Fruit fly (Drosophila melanogaster) whole organism, embryonic: ENCODE data around the gene CG8944.

Experiments used
- BtbVII ChIP-seq: fragments of 200-800 bp; sonication (Bioruptor generic); optimal IDR thresholded peaks from 3 replicates; lab custom pipeline; 2017; ENCODE audit warnings: missing biosample characterization, mild to moderate bottlenecking, missing genetic modification characterization
- CG11560 ChIP-seq: fragments of 200-800 bp; sonication (Bioruptor generic); IDR thresholded peaks from 3 replicates; pipeline ENCODE4 v1.3.6; 2022; ENCODE audit warnings: missing biosample characterization, missing genetic modification characterization
- CG12104 ChIP-seq: fragments of 200-800 bp; sonication (Bioruptor generic); optimal IDR thresholded peaks from 3 replicates; lab custom pipeline; 2016; ENCODE audit warnings: missing biosample characterization, missing genetic modification characterization
- CG13624 ChIP-seq: fragments of 200-800 bp; sonication (Bioruptor generic); optimal IDR thresholded peaks from 2 replicates; lab custom pipeline; 2016; ENCODE audit warnings: missing biosample characterization, missing genetic modification characterization
- CG15514 ChIP-seq: fragments of 200-800 bp; sonication (Bioruptor generic); optimal IDR thresholded peaks from 3 replicates; lab custom pipeline; 2017; ENCODE audit warnings: missing biosample characterization, missing genetic modification characterization, mild to moderate bottlenecking, moderate library complexity, missing genetic modification reagents
- CG1603 ChIP-seq: fragments of 200-800 bp; sonication (Bioruptor generic); optimal IDR thresholded peaks from 2 replicates; lab custom pipeline; 2019; ENCODE audit warnings: missing biosample characterization, mild to moderate bottlenecking, missing genetic modification characterization, moderate library complexity
- CG17912 ChIP-seq: fragments of 200-800 bp; sonication (Bioruptor generic); optimal IDR thresholded peaks from 2 replicates; lab custom pipeline; 2018; ENCODE audit warnings: missing biosample characterization, mild to moderate bottlenecking, missing genetic modification characterization
- CG2116 ChIP-seq: fragments of 200-800 bp; sonication (Bioruptor generic); optimal IDR thresholded peaks from 3 replicates; lab custom pipeline; 2018; ENCODE audit warnings: missing biosample characterization, mild to moderate bottlenecking, missing genetic modification characterization
- CG34422 ChIP-seq: fragments of 200-800 bp; sonication (Bioruptor generic); IDR thresholded peaks from 3 replicates; pipeline ENCODE4 v1.3.6; 2022; ENCODE audit warnings: missing biosample characterization, missing genetic modification characterization
- CG4617 ChIP-seq: fragments of 200-800 bp; sonication (Bioruptor generic); optimal IDR thresholded peaks from 3 replicates; lab custom pipeline; 2016; ENCODE audit warnings: missing biosample characterization, missing genetic modification characterization, borderline replicate concordance
- CG4730 ChIP-seq: fragments of 200-800 bp; sonication (Bioruptor generic); IDR thresholded peaks from 2 replicates; pipeline ENCODE4 v1.3.6; 2022; ENCODE audit warnings: missing biosample characterization, missing genetic modification characterization
- CG8359 ChIP-seq: fragments of 200-800 bp; sonication (Bioruptor generic); optimal IDR thresholded peaks from 2 replicates; lab custom pipeline; 2017; ENCODE audit warnings: missing biosample characterization, mild to moderate bottlenecking, missing genetic modification characterization, borderline replicate concordance
- CG9797 ChIP-seq: fragments of 200-800 bp; sonication (Bioruptor generic); optimal IDR thresholded peaks from 3 replicates; lab custom pipeline; 2018; ENCODE audit warnings: missing biosample characterization, mild to moderate bottlenecking, missing genetic modification characterization
- CG9932 ChIP-seq: fragments of 200-800 bp; sonication (Bioruptor generic); IDR thresholded peaks from 2 replicates; pipeline ENCODE4 v1.3.6; 2022; ENCODE audit warnings: missing biosample characterization, missing genetic modification characterization
- Dref ChIP-seq: fragments of 200-800 bp; sonication (Bioruptor generic); IDR thresholded peaks from 2 replicates; pipeline ENCODE4 v1.3.6; 2022; ENCODE audit warnings: missing biosample characterization, missing genetic modification characterization
- Elba2 ChIP-seq: fragments of 200-800 bp; sonication (Bioruptor generic); optimal IDR thresholded peaks from 3 replicates; lab custom pipeline; 2016; ENCODE audit warnings: missing biosample characterization, missing genetic modification characterization
- H15 ChIP-seq: fragments of 200-800 bp; sonication (Bioruptor generic); IDR thresholded peaks from 3 replicates; pipeline ENCODE4 v1.3.6; 2022; ENCODE audit warnings: missing biosample characterization, missing genetic modification characterization
- HLHmδ ChIP-seq: fragments of 200-800 bp; sonication (Bioruptor generic); optimal IDR thresholded peaks from 2 replicates; lab custom pipeline; 2018; ENCODE audit warnings: missing biosample characterization, mild to moderate bottlenecking, missing genetic modification characterization, moderate library complexity
- HmgZ ChIP-seq: fragments of 200-800 bp; sonication (Bioruptor generic); optimal IDR thresholded peaks from 2 replicates; lab custom pipeline; 2018; ENCODE audit warnings: missing biosample characterization, mild to moderate bottlenecking, missing genetic modification characterization
- MESR4 ChIP-seq: fragments of 200-800 bp; sonication (Bioruptor generic); optimal IDR thresholded peaks from 2 replicates; lab custom pipeline; 2018; ENCODE audit warnings: missing biosample characterization, mild to moderate bottlenecking, missing genetic modification characterization, moderate library complexity
- Oli ChIP-seq: fragments of 200-800 bp; sonication (Bioruptor generic); optimal IDR thresholded peaks from 2 replicates; lab custom pipeline; 2018; ENCODE audit warnings: missing biosample characterization, mild to moderate bottlenecking, missing genetic modification characterization, moderate library complexity
- Opbp ChIP-seq: fragments of 200-800 bp; sonication (Bioruptor generic); IDR thresholded peaks from 3 replicates; pipeline ENCODE4 v1.3.6; 2022; ENCODE audit warnings: missing biosample characterization, missing genetic modification characterization; ENCODE audit not compliant: partially characterized antibody
- Sin3A ChIP-seq: fragments of >200 bp; optimal IDR thresholded peaks from 2 replicates; lab custom pipeline; 2018
- Sry-δ ChIP-seq: fragments of 200-800 bp; sonication (Bioruptor generic); optimal IDR thresholded peaks from 2 replicates; lab custom pipeline; 2016; ENCODE audit warnings: missing biosample characterization, missing genetic modification characterization
- Vsx1 ChIP-seq: fragments of 200-800 bp; sonication (Bioruptor generic); optimal IDR thresholded peaks from 2 replicates; lab custom pipeline; 2017; ENCODE audit warnings: missing biosample characterization, mild to moderate bottlenecking, missing genetic modification characterization, missing genetic modification reagents
- Xbp1 ChIP-seq: fragments of 200-800 bp; sonication (Bioruptor generic); optimal IDR thresholded peaks from 3 replicates; lab custom pipeline; 2016; ENCODE audit warnings: missing biosample characterization, mild to moderate bottlenecking, missing genetic modification characterization
- YL-1 ChIP-seq: fragments of 200-800 bp; sonication (Bioruptor generic); optimal IDR thresholded peaks from 3 replicates; lab custom pipeline; 2017; ENCODE audit warnings: missing biosample characterization, mild to moderate bottlenecking, missing genetic modification characterization
- bigmax ChIP-seq: fragments of 200-800 bp; sonication (Bioruptor generic); optimal IDR thresholded peaks from 2 replicates; lab custom pipeline; 2018; ENCODE audit warnings: missing biosample characterization, mild to moderate bottlenecking, missing genetic modification characterization
- crc ChIP-seq: fragments of 200-800 bp; sonication (Bioruptor generic); optimal IDR thresholded peaks from 2 replicates; lab custom pipeline; 2016; ENCODE audit warnings: missing biosample characterization, missing genetic modification characterization
- crp ChIP-seq, 2 experiments: fragments of 200-800 bp; sonication (Bioruptor generic); optimal IDR thresholded peaks; 2 replicates in 1 of 2; 3 replicates in 1 of 2; lab custom pipeline; 2017; ENCODE audit warnings: missing biosample characterization in 2 of 2, missing genetic modification characterization in 2 of 2, mild to moderate bottlenecking in 1 of 2, moderate library complexity in 1 of 2
- dm ChIP-seq: fragments of 200-800 bp; sonication (Bioruptor generic); optimal IDR thresholded peaks from 3 replicates; lab custom pipeline; 2016; ENCODE audit warnings: missing biosample characterization, missing genetic modification characterization
- eve ChIP-seq, 2 experiments: fragments of >200 bp; optimal IDR thresholded peaks; 2 replicates each; lab custom pipeline; 2017; ENCODE audit warnings: missing biosample characterization in 2 of 2, missing genetic modification characterization in 2 of 2
- inv ChIP-seq: fragments of 200-800 bp; sonication (Bioruptor generic); IDR thresholded peaks from 2 replicates; pipeline ENCODE4 v1.3.6; 2022; ENCODE audit warnings: missing biosample characterization, missing genetic modification characterization; ENCODE audit not compliant: partially characterized antibody
- jigr1 ChIP-seq: fragments of 200-800 bp; sonication (Bioruptor generic); IDR thresholded peaks from 3 replicates; pipeline ENCODE4 v1.3.6; 2022; ENCODE audit warnings: missing biosample characterization, missing genetic modification characterization
- kay ChIP-seq: fragments of 200-800 bp; sonication (Bioruptor generic); optimal IDR thresholded peaks from 2 replicates; lab custom pipeline; 2016; ENCODE audit warnings: missing biosample characterization, missing genetic modification characterization
- knrl ChIP-seq: fragments of 200-800 bp; sonication (Bioruptor generic); IDR thresholded peaks from 3 replicates; pipeline ENCODE4 v1.3.6; 2022; ENCODE audit warnings: missing biosample characterization, missing genetic modification characterization; ENCODE audit not compliant: partially characterized antibody
- lab ChIP-seq: fragments of 200-800 bp; sonication (Bioruptor generic); optimal IDR thresholded peaks from 3 replicates; lab custom pipeline; 2017; ENCODE audit warnings: missing biosample characterization, missing genetic modification characterization, mild to moderate bottlenecking, moderate library complexity, missing genetic modification reagents
- mld ChIP-seq: fragments of 200-800 bp; sonication (Bioruptor generic); IDR thresholded peaks from 3 replicates; pipeline ENCODE4 v1.3.6; 2022; ENCODE audit warnings: missing biosample characterization, missing genetic modification characterization; ENCODE audit not compliant: partially characterized antibody
- row ChIP-seq: fragments of 200-800 bp; sonication (Bioruptor generic); IDR thresholded peaks from 3 replicates; pipeline ENCODE4 v1.3.6; 2022; ENCODE audit warnings: missing biosample characterization, missing genetic modification characterization
- sr ChIP-seq: fragments of 200-800 bp; sonication (Bioruptor generic); IDR thresholded peaks from 3 replicates; pipeline ENCODE4 v1.3.6; 2022; ENCODE audit warnings: missing biosample characterization, missing genetic modification characterization
- sug ChIP-seq: fragments of 200-800 bp; optimal IDR thresholded peaks from 2 replicates; lab custom pipeline; 2019; ENCODE audit warnings: missing biosample characterization, mild to moderate bottlenecking, missing genetic modification characterization, moderate library complexity
- tin ChIP-seq: fragments of 200-800 bp; sonication (Bioruptor generic); optimal IDR thresholded peaks from 3 replicates; lab custom pipeline; 2016; ENCODE audit warnings: missing biosample characterization, missing genetic modification characterization
- unc-4 ChIP-seq: fragments of 200-800 bp; sonication (Bioruptor generic); IDR thresholded peaks from 2 replicates; pipeline ENCODE4 v1.3.6; 2022; ENCODE audit warnings: missing biosample characterization, missing genetic modification characterization; ENCODE audit not compliant: partially characterized antibody
- vvl ChIP-seq: fragments of 200-800 bp; sonication (Bioruptor generic); IDR thresholded peaks from 2 replicates; pipeline ENCODE4 v1.3.6; 2022; ENCODE audit warnings: missing biosample characterization, missing genetic modification characterization
- zf30C ChIP-seq: fragments of 200-800 bp; sonication (Bioruptor generic); optimal IDR thresholded peaks from 3 replicates; lab custom pipeline; 2018; ENCODE audit warnings: missing biosample characterization, mild to moderate bottlenecking, missing genetic modification characterization

The CG8944 gene

DNA sequence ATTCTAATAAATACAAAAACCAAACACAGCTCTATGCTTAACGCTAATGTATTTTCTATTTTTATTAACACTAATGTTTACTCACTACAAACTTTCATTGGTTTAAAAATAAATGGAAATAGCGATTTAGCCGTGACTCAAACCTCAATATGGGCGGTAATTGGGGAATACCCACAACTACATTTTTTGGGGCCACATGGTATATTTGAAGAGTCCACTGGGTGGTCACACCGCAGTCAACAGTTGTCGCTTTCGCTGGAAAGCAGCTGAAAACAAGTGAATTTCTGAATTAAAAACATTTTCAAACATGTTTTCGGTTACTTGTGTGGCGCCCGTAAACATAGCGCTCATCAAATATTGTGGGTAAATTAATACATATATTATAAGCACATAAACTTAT is 2.9 kb upstream of the CG8944 start, which contains the start of gene Mvd (continued):
- TF ChIP-seq lab (GFP tag; lab: Kevin White, UChicago) (no peak), HmgZ (peak; percentile 74), CG9797 (GFP tag; lab: Kevin White, UChicago) (peak; percentile 82), crp (GFP tag; optimal IDR thresholded peaks at IDR 0.05; lab: Kevin White, UChicago) (peak in 1 of 2 experiments; percentile 52), knrl (GFP tag; lab: Robert Waterston, UW) (peak; percentile 10; the same call in 1 of the 3 replicates), CG12104 (GFP tag; lab: Kevin White, UChicago) (no peak), crc (GFP tag; lab: Kevin White, UChicago) (no peak), HLHmδ (no peak), Dref (peak; percentile 46), CG1603 (peak; percentile 84), CG17912 (GFP tag; lab: Kevin White, UChicago) (no peak)

DNA sequence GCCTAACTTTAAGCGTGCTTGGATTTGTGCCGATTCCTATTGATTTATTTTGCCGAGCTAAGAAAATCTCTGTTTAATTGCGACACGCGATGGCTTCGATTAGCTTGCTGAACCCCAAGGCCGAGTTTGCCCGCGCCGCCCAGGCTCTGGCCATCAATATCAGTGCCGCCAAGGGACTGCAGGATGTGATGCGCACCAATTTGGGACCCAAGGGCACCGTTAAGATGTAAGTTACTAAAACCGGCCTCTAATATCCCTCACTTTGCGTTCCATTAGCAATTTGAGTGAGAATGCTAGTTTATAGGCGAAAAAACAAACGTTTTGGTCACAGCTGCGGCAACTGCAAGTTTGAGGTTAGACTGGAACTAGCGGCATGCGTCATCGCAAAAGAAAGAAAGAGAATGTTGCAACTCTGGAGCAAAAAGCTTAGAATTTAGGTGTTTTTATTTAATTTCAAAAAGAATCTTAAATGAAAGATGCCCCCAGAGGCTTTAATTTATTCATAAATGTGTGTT is 708 bp upstream of the CG8944 start:
- TF ChIP-seq CG9797 (GFP tag; lab: Kevin White, UChicago) (peak; percentile 8), Oli (tag; lab: Kevin White, UChicago) (no peak), CG4617 (peak; percentile 55), CG13624 (GFP tag; lab: Kevin White, UChicago) (peak; percentile 0), CG2116 (GFP tag; lab: Kevin White, UChicago) (no peak), YL-1 (GFP tag; lab: Kevin White, UChicago) (peak; percentile 49), dm (GFP tag; lab: Kevin White, UChicago) (peak; percentile 42), CG34422 (peak; percentile 50; the same call in 1 of the 3 replicates), eve (GFP tag; optimal IDR thresholded peaks at IDR 0.05; lab: Kevin White, UChicago) (no peak), Opbp (GFP tag; lab: Robert Waterston, UW) (peak; percentile 19; the same call in 1 of the 3 replicates), Sin3A (lab: Kevin White, UChicago) (peak; percentile 66), Elba2 (GFP tag; lab: Kevin White, UChicago) (peak; percentile 69), bigmax (GFP tag; lab: Kevin White, UChicago) (peak; percentile 96), kay (peak; percentile 76), CG11560 (tag; lab: Robert Waterston, UW) (no peak), unc-4 (GFP tag; lab: Robert Waterston, UW) (0 out of 2 replicates have a peak, but pooled peaks have one; percentile 9), mld (0 out of 3 replicates have a peak, but pooled peaks have one; percentile 23), MESR4 (GFP tag; lab: Kevin White, UChicago) (peak; percentile 80)

DNA sequence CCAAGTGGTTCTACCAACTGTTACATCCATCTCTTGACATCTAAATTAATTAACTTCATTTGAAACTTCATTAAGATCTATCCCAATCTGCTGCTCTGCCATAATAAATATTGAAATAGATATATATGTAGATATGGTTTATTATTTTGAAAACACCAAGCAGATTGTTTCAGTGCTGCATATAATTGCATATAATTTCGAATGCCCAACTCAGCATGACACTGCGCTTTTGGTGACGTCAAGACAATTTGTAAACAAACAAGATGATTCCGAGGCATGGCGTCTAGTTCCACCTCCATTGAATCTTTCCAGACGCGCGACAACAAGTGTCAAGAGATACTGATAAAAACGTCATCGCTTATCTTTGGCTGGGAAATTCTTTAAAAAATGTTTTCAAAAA is 5.2 kb downstream of the CG8944 start:
- TF ChIP-seq row (GFP tag; lab: Robert Waterston, UW) (peak; percentile 24; the same call in 2 of the 3 replicates), CG9932 (GFP tag; lab: Robert Waterston, UW) (0 out of 2 replicates have a peak, but pooled peaks have one; percentile 28), CG8359 (GFP tag; lab: Kevin White, UChicago) (no peak), BtbVII (GFP tag; lab: Kevin White, UChicago) (peak; percentile 3)
- TF ChIP-seq, all 482 proteins: peak for 3

DNA sequence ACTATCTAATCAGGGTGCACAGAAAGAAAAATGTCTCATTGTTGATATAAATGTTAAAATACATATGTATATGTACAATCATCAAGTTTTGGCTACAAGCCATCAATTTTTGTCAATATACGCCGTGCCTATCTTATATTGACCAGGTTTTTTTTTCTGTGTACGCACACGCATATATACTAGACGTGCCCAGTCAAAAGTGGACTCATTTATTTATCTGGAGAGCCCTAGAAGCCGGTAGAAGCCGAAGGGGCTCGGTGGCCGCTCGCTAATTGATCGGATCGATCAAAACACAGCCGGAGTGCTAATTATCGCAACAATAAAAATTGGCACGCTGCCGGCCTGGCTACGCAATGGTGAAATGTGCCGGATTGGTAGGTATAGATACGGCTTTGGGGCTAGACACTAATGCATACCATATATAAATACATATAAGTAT is 5.7 kb downstream of the CG8944 start:
- TF ChIP-seq Vsx1 (GFP tag; lab: Kevin White, UChicago): peak; percentile 70
- peak; percentile 49 for TF ChIP-seq tin (GFP tag; lab: Kevin White, UChicago)
- TF ChIP-seq Xbp1 (GFP tag; lab: Kevin White, UChicago): peak; percentile 66
- peak; percentile 48 for TF ChIP-seq BtbVII (GFP tag; lab: Kevin White, UChicago)
- TF ChIP-seq CG4730: peak; percentile 53; the same call in 1 of the 2 replicates
- TF ChIP-seq sug (tag; lab: Kevin White, UChicago): peak; percentile 54
- TF ChIP-seq zf30C (GFP tag; lab: Kevin White, UChicago): peak; percentile 90
- TF ChIP-seq inv (GFP tag; lab: Robert Waterston, UW): no peak
- peak; percentile 84 for TF ChIP-seq vvl (GFP tag; lab: Robert Waterston, UW)
- TF ChIP-seq sr (GFP tag; lab: Robert Waterston, UW): no peak
- TF ChIP-seq CG8359 (GFP tag; lab: Kevin White, UChicago): no peak
- 0 out of 3 replicates have a peak, but pooled peaks have one; percentile 44 for TF ChIP-seq H15 (GFP tag; lab: Robert Waterston, UW)
- peak; percentile 79 for TF ChIP-seq CG15514
- TF ChIP-seq Sry-δ (GFP tag; lab: Kevin White, UChicago): peak; percentile 12
- TF ChIP-seq jigr1 (GFP tag; lab: Robert Waterston, UW): no peak
